Worm (Caenorhabditis elegans) whole organism, young adult: ENCODE measurements around the gene C27D6.3.

Source experiments
- egl-18 ChIP-seq: fragments of 200-800 bp; sonication (Bioruptor generic); IDR thresholded peaks from 2 replicates; pipeline ENCODE4 v1.3.6; 2022; ENCODE audit warnings: missing genetic modification reagents, missing genetic modification characterization, missing compliant biosample characterization
- lin-35 ChIP-seq, 3 experiments: fragments of 150-350 bp in 2 of 3; sonication (generic microtip) in 1 of 3; optimal IDR thresholded peaks; 2 replicates each; lab custom pipeline; 2014 to 2018; ENCODE audit warnings: missing biosample characterization in 3 of 3, missing genetic modification characterization in 3 of 3, missing genetic modification reagents in 3 of 3
- mcd-1 ChIP-seq: fragments of 200-800 bp; sonication (Bioruptor generic); IDR thresholded peaks from 2 replicates; pipeline ENCODE4 v1.3.6; 2022; ENCODE audit warnings: missing genetic modification reagents, missing genetic modification characterization, missing compliant biosample characterization
- ztf-6 ChIP-seq: fragments of 200-800 bp; sonication (Bioruptor generic); IDR thresholded peaks from 2 replicates; pipeline ENCODE4 v1.3.6; 2022; ENCODE audit warnings: missing genetic modification reagents, missing genetic modification characterization, missing compliant biosample characterization

ce11 chrII:5157525-5157924 lies 16.7 kb downstream of the C27D6.3 start, which contains the start of gene srb-13:
- no peak for TF ChIP-seq lin-35 (GFP tag; optimal IDR thresholded peaks at IDR 0.05; lab: Kevin White, UChicago)
- no peak for TF ChIP-seq egl-18 (GFP tag; lab: Robert Waterston, UW)
- no peak for TF ChIP-seq mcd-1 (GFP tag; lab: Robert Waterston, UW)
- TF ChIP-seq ztf-6 (GFP tag; lab: Robert Waterston, UW) = no peak
